Fruit fly (Drosophila melanogaster) whole organism, embryonic: Measurements from ENCODE around the gene Eig71Ea.

Experiments used
- BEAF-32 ChIP-seq: fragments of 200-800 bp; sonication (Bioruptor generic); optimal IDR thresholded peaks from 3 replicates; lab custom pipeline; 2017; ENCODE audit warnings: missing biosample characterization, missing genetic modification characterization, mild to moderate bottlenecking, moderate library complexity, missing genetic modification reagents
- CG10209 ChIP-seq: fragments of 200-800 bp; sonication (Bioruptor generic); optimal IDR thresholded peaks from 3 replicates; lab custom pipeline; 2017; ENCODE audit warnings: missing biosample characterization, mild to moderate bottlenecking, missing genetic modification characterization, missing genetic modification reagents
- CG10431 ChIP-seq: fragments of 200-800 bp; sonication (Bioruptor generic); optimal IDR thresholded peaks from 3 replicates; lab custom pipeline; 2018; ENCODE audit warnings: missing biosample characterization, mild to moderate bottlenecking, missing genetic modification characterization
- CG10462 ChIP-seq: fragments of 200-800 bp; sonication (Bioruptor generic); optimal IDR thresholded peaks from 2 replicates; lab custom pipeline; 2016; ENCODE audit warnings: missing biosample characterization, missing genetic modification characterization
- CG10543 ChIP-seq: fragments of 200-800 bp; sonication (Bioruptor generic); optimal IDR thresholded peaks from 3 replicates; lab custom pipeline; 2017; ENCODE audit warnings: missing biosample characterization, mild to moderate bottlenecking, missing genetic modification characterization, moderate library complexity
- CG11560 ChIP-seq: fragments of 200-800 bp; sonication (Bioruptor generic); IDR thresholded peaks from 3 replicates; pipeline ENCODE4 v1.3.6; 2022; ENCODE audit warnings: missing biosample characterization, missing genetic modification characterization
- CG12071 ChIP-seq: fragments of 200-800 bp; sonication (Bioruptor generic); optimal IDR thresholded peaks from 3 replicates; lab custom pipeline; 2018; ENCODE audit warnings: missing biosample characterization, mild to moderate bottlenecking, missing genetic modification characterization
- CG13894 ChIP-seq: fragments of 200-800 bp; sonication (Bioruptor generic); optimal IDR thresholded peaks from 3 replicates; lab custom pipeline; 2018; ENCODE audit warnings: missing biosample characterization, mild to moderate bottlenecking, missing genetic modification characterization, moderate library complexity
- CG1529 ChIP-seq: fragments of 200-800 bp; sonication (Bioruptor generic); optimal IDR thresholded peaks from 3 replicates; lab custom pipeline; 2018; ENCODE audit warnings: missing biosample characterization, missing genetic modification characterization
- CG1602 ChIP-seq: fragments of 200-800 bp; sonication (Bioruptor generic); optimal IDR thresholded peaks from 3 replicates; lab custom pipeline; 2016; ENCODE audit warnings: missing biosample characterization, missing genetic modification characterization
- CG17359 ChIP-seq: fragments of 200-800 bp; sonication (Bioruptor generic); optimal IDR thresholded peaks from 3 replicates; lab custom pipeline; 2018; ENCODE audit warnings: missing biosample characterization, mild to moderate bottlenecking, missing genetic modification characterization, moderate library complexity
- CG17361 ChIP-seq: fragments of 200-800 bp; sonication (Bioruptor generic); IDR thresholded peaks from 3 replicates; pipeline ENCODE4 v1.3.6; 2022; ENCODE audit warnings: missing biosample characterization, missing genetic modification characterization
- CG18599 ChIP-seq: fragments of 200-800 bp; sonication (Bioruptor generic); optimal IDR thresholded peaks from 3 replicates; lab custom pipeline; 2017; ENCODE audit warnings: missing biosample characterization, missing genetic modification characterization, mild to moderate bottlenecking, moderate library complexity, missing genetic modification reagents
- CG2199 ChIP-seq: fragments of 200-800 bp; sonication (Bioruptor generic); IDR thresholded peaks from 3 replicates; pipeline ENCODE4 v1.3.6; 2022; ENCODE audit warnings: missing biosample characterization, missing genetic modification characterization
- CG31224 ChIP-seq: fragments of 200-800 bp; sonication (Bioruptor generic); IDR thresholded peaks from 2 replicates; pipeline ENCODE4 v1.3.6; 2022; ENCODE audit warnings: missing biosample characterization, missing genetic modification characterization
- CG34422 ChIP-seq: fragments of 200-800 bp; sonication (Bioruptor generic); IDR thresholded peaks from 3 replicates; pipeline ENCODE4 v1.3.6; 2022; ENCODE audit warnings: missing biosample characterization, missing genetic modification characterization
- CG4404 ChIP-seq: fragments of 200-800 bp; sonication (Bioruptor generic); IDR thresholded peaks from 2 replicates; pipeline ENCODE4 v1.3.6; 2022; ENCODE audit warnings: missing biosample characterization, missing genetic modification characterization
- CG6272 ChIP-seq: fragments of 200-800 bp; sonication (Bioruptor generic); IDR thresholded peaks from 2 replicates; pipeline ENCODE4 v1.3.6; 2022; ENCODE audit warnings: missing biosample characterization, missing genetic modification characterization
- CG7271 ChIP-seq: fragments of 200-800 bp; sonication (Bioruptor generic); optimal IDR thresholded peaks from 2 replicates; lab custom pipeline; 2018; ENCODE audit warnings: missing biosample characterization, mild to moderate bottlenecking, missing genetic modification characterization, moderate library complexity
- CG8478 ChIP-seq: fragments of >200 bp; optimal IDR thresholded peaks from 2 replicates; lab custom pipeline; 2018
- CG9932 ChIP-seq: fragments of 200-800 bp; sonication (Bioruptor generic); IDR thresholded peaks from 2 replicates; pipeline ENCODE4 v1.3.6; 2022; ENCODE audit warnings: missing biosample characterization, missing genetic modification characterization
- Deaf1 ChIP-seq: fragments of 200-800 bp; optimal IDR thresholded peaks from 3 replicates; lab custom pipeline; 2019; ENCODE audit warnings: missing biosample characterization, mild to moderate bottlenecking, missing genetic modification characterization, moderate library complexity
- Ets65A ChIP-seq: fragments of 200-800 bp; sonication (Bioruptor generic); peaks from one replicate; lab custom pipeline; 2016; ENCODE audit warnings: missing biosample characterization, missing genetic modification characterization
- HLH3B ChIP-seq: fragments of 200-800 bp; sonication (Bioruptor generic); IDR thresholded peaks from 2 replicates; pipeline ENCODE4 v1.3.6; 2022; ENCODE audit warnings: missing biosample characterization, missing genetic modification characterization
- HmgZ ChIP-seq: fragments of 200-800 bp; sonication (Bioruptor generic); optimal IDR thresholded peaks from 2 replicates; lab custom pipeline; 2018; ENCODE audit warnings: missing biosample characterization, mild to moderate bottlenecking, missing genetic modification characterization
- Hr3 ChIP-seq: fragments of 200-800 bp; sonication (Bioruptor generic); optimal IDR thresholded peaks from 3 replicates; lab custom pipeline; 2016; ENCODE audit warnings: missing biosample characterization, missing genetic modification characterization
- Lhr ChIP-seq: fragments of 200-800 bp; sonication (Bioruptor generic); optimal IDR thresholded peaks from 3 replicates; lab custom pipeline; 2017; ENCODE audit warnings: mild to moderate bottlenecking, missing biosample characterization, missing genetic modification reagents, missing genetic modification characterization
- NFAT ChIP-seq: fragments of 200-800 bp; sonication (Bioruptor generic); IDR thresholded peaks from 2 replicates; pipeline ENCODE4 v1.3.6; 2022; ENCODE audit warnings: missing biosample characterization, missing genetic modification characterization
- Sry-β ChIP-seq: fragments of 200-800 bp; sonication (Bioruptor generic); optimal IDR thresholded peaks from 2 replicates; lab custom pipeline; 2018; ENCODE audit warnings: missing biosample characterization, mild to moderate bottlenecking, missing genetic modification characterization, moderate library complexity
- abd-A ChIP-seq: fragments of 200-800 bp; sonication (Bioruptor generic); optimal IDR thresholded peaks from 3 replicates; lab custom pipeline; 2019; ENCODE audit warnings: missing biosample characterization, mild to moderate bottlenecking, missing genetic modification characterization, moderate library complexity
- crol ChIP-seq: fragments of 200-800 bp; sonication (Bioruptor generic); IDR thresholded peaks from 2 replicates; pipeline ENCODE4 v1.3.6; 2022; ENCODE audit warnings: missing biosample characterization, missing genetic modification characterization
- exex ChIP-seq: fragments of 200-800 bp; sonication (Bioruptor generic); optimal IDR thresholded peaks from 4 replicates; lab custom pipeline; 2018; ENCODE audit warnings: missing biosample characterization, mild to moderate bottlenecking, missing genetic modification characterization, moderate library complexity
- fd3F ChIP-seq: fragments of 200-800 bp; sonication (Bioruptor generic); optimal IDR thresholded peaks from 2 replicates; lab custom pipeline; 2018; ENCODE audit warnings: missing biosample characterization, mild to moderate bottlenecking, missing genetic modification characterization, moderate library complexity
- ftz-f1 ChIP-seq: fragments of 200-800 bp; sonication (Bioruptor generic); optimal IDR thresholded peaks from 2 replicates; lab custom pipeline; 2016; ENCODE audit warnings: missing biosample characterization, missing genetic modification characterization
- knrl ChIP-seq: fragments of 200-800 bp; sonication (Bioruptor generic); IDR thresholded peaks from 3 replicates; pipeline ENCODE4 v1.3.6; 2022; ENCODE audit warnings: missing biosample characterization, missing genetic modification characterization; ENCODE audit not compliant: partially characterized antibody
- lab ChIP-seq: fragments of 200-800 bp; sonication (Bioruptor generic); optimal IDR thresholded peaks from 3 replicates; lab custom pipeline; 2017; ENCODE audit warnings: missing biosample characterization, missing genetic modification characterization, mild to moderate bottlenecking, moderate library complexity, missing genetic modification reagents
- mirr ChIP-seq: fragments of 200-800 bp; sonication (Bioruptor generic); optimal IDR thresholded peaks from 3 replicates; lab custom pipeline; 2018; ENCODE audit warnings: missing biosample characterization, mild to moderate bottlenecking, missing genetic modification characterization
- nmo ChIP-seq: fragments of 200-800 bp; sonication (Bioruptor generic); optimal IDR thresholded peaks from 2 replicates; lab custom pipeline; 2018; ENCODE audit warnings: missing biosample characterization, mild to moderate bottlenecking, missing genetic modification characterization, moderate library complexity
- pum ChIP-seq: fragments of 200-800 bp; sonication (Bioruptor generic); optimal IDR thresholded peaks from 2 replicates; lab custom pipeline; 2016; ENCODE audit warnings: missing biosample characterization, missing genetic modification characterization
- rib ChIP-seq: fragments of 200-800 bp; sonication (Bioruptor generic); IDR thresholded peaks from 2 replicates; pipeline ENCODE4 v1.3.6; 2022; ENCODE audit warnings: missing biosample characterization, missing genetic modification characterization
- sc ChIP-seq, 3 experiments: fragments of >200 bp in 2 of 3; fragments of 200-800 bp in 1 of 3; sonication (Bioruptor generic) in 1 of 3; optimal IDR thresholded peaks; 2 replicates in 2 of 3; 3 replicates in 1 of 3; lab custom pipeline; 2017; ENCODE audit warnings: mild to moderate bottlenecking in 1 of 3, missing biosample characterization in 1 of 3, missing genetic modification characterization in 1 of 3, missing genetic modification reagents in 1 of 3
- scrt ChIP-seq: fragments of 200-800 bp; sonication (Bioruptor generic); optimal IDR thresholded peaks from 2 replicates; lab custom pipeline; 2018; ENCODE audit warnings: missing biosample characterization, mild to moderate bottlenecking, missing genetic modification characterization, moderate library complexity
- sob ChIP-seq: fragments of 200-800 bp; sonication (Bioruptor generic); IDR thresholded peaks from 2 replicates; pipeline ENCODE4 v1.3.6; 2022; ENCODE audit warnings: missing biosample characterization, missing genetic modification characterization
- stwl ChIP-seq: fragments of 200-800 bp; sonication (Bioruptor generic); optimal IDR thresholded peaks from 3 replicates; lab custom pipeline; 2018; ENCODE audit warnings: missing biosample characterization, mild to moderate bottlenecking, missing genetic modification characterization, moderate library complexity
- tll ChIP-seq, 2 experiments: fragments of 200-800 bp in 1 of 2; fragments of >200 bp in 1 of 2; sonication (Bioruptor generic) in 1 of 2; optimal IDR thresholded peaks; 2 replicates each; lab custom pipeline; 2017 to 2019; ENCODE audit warnings: missing biosample characterization in 2 of 2, missing genetic modification characterization in 2 of 2, mild to moderate bottlenecking in 1 of 2, moderate library complexity in 1 of 2
- tna ChIP-seq: fragments of 200-800 bp; sonication (Bioruptor generic); IDR thresholded peaks from 2 replicates; pipeline ENCODE4 v1.3.6; 2022; ENCODE audit warnings: missing biosample characterization, missing genetic modification characterization; ENCODE audit not compliant: partially characterized antibody
- vnd ChIP-seq: fragments of 200-800 bp; sonication (Bioruptor generic); IDR thresholded peaks from 3 replicates; pipeline ENCODE4 v1.3.6; 2022; ENCODE audit warnings: missing biosample characterization, missing genetic modification characterization; ENCODE audit not compliant: partially characterized antibody
- wdn ChIP-seq: fragments of 200-800 bp; sonication (Bioruptor generic); IDR thresholded peaks from 2 replicates; pipeline ENCODE4 v1.3.6; 2022; ENCODE audit warnings: missing biosample characterization, missing genetic modification characterization

Eig71Ea gene

DNA sequence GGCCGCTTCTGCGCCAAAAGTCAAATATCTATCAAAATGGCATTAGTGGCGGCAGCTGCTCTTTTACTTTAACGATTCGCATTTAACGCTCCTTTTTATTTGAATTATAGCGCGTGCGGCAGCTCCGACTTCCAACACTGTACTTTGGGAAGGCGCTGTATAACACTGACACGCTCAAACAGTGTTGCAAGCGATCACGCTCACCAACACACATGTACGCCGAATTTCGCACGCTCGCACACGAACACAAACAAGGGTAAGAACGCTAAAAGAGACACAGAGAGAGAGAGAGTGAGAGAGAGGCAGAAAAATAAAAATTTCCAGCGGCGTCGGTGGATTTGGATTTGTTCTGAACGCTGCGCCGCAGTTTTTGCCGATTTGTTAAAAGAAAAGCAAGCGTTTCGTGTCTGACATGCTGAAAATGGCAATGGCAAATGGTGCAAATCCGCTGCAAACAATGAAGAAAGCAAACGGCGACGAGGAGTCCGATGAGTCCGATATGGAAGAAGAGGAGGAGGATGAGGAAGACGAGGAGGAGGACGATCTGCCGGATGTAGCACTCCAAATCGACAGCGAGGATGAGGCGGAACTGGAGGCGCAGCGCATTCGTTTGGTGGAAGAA is 29.7 kb downstream of the Eig71Ea start, which contains the start of gene Phs (continued):
- TF ChIP-seq CG1602 = peak; percentile 60
- no peak for TF ChIP-seq CG10431 (GFP tag; lab: Kevin White, UChicago)
- no peak for TF ChIP-seq tna (GFP tag; lab: Robert Waterston, UW)
- TF ChIP-seq sc (optimal IDR thresholded peaks at IDR 0.05; lab: Kevin White, UChicago) = no peak
- peak; percentile 36 for TF ChIP-seq sc (GFP tag; optimal IDR thresholded peaks at IDR 0.05; lab: Kevin White, UChicago)
- peak; percentile 55 for TF ChIP-seq Hr3 (GFP tag; lab: Kevin White, UChicago)
- TF ChIP-seq Deaf1 (tag; lab: Kevin White, UChicago) = peak; percentile 24
- peak; percentile 71; the same call in 1 of the 3 replicates for TF ChIP-seq CG2199 (GFP tag; lab: Robert Waterston, UW)
- TF ChIP-seq CG10462 (GFP tag; lab: Kevin White, UChicago) = peak; percentile 19
- peak; percentile 86 for TF ChIP-seq HmgZ (tag; lab: Kevin White, UChicago)
- peak; percentile 56 for TF ChIP-seq CG8478
- TF ChIP-seq vnd (GFP tag; lab: Robert Waterston, UW) = no peak
- peak; percentile 36 for TF ChIP-seq nmo
- peak; percentile 74; the same call in 1 of the 3 replicates for TF ChIP-seq CG34422
- TF ChIP-seq CG4404 (GFP tag; lab: Robert Waterston, UW) = peak; percentile 75
- peak; percentile 70 for TF ChIP-seq HLH3B (GFP tag; lab: Robert Waterston, UW)
- peak; percentile 97 for TF ChIP-seq rib (GFP tag; lab: Robert Waterston, UW)
- peak; percentile 80 for TF ChIP-seq CG10209 (GFP tag; lab: Kevin White, UChicago)
- peak; percentile 44 for TF ChIP-seq fd3F
- peak; percentile 49 for TF ChIP-seq CG7271 (tag; lab: Kevin White, UChicago)
- TF ChIP-seq CG31224 (GFP tag; lab: Robert Waterston, UW) = no peak
- TF ChIP-seq CG17361 (GFP tag; lab: Robert Waterston, UW) = peak; percentile 50; the same call in 1 of the 3 replicates
- TF ChIP-seq CG17359 (tag; lab: Kevin White, UChicago) = peak; percentile 61

DNA sequence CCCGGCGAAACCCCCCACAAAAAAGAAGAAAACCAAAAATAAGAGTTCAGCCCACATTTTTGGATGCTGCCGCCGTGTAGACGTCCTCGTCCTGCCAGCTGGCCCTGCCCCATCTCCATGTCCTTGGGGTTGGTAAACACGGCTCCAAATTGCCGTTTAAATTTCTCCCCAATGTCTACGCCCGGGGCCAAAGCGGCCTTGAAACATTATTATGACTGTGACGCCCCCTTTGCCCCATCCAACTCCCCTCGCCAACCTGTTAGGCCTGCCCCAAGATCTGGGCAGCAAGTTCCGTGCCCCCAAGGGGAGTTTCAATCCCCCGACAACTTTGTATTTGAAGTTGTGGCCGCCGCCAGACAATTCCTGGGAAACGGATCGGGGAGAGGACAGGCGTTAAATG is 32.6 kb downstream of the Eig71Ea start:
- no peak for TF ChIP-seq BEAF-32 (GFP tag; lab: Kevin White, UChicago)
- TF ChIP-seq knrl = 0 out of 3 replicates have a peak, but pooled peaks have one; percentile 24
- 0 out of 2 replicates have a peak, but pooled peaks have one; percentile 5 for TF ChIP-seq CG6272 (GFP tag; lab: Robert Waterston, UW)
- TF ChIP-seq Sry-β (GFP tag; lab: Kevin White, UChicago) = no peak
- TF ChIP-seq ftz-f1 (GFP tag; lab: Kevin White, UChicago) = peak; percentile 11
- 0 out of 2 replicates have a peak, but pooled peaks have one; percentile 31 for TF ChIP-seq CG9932 (GFP tag; lab: Robert Waterston, UW)
- TF ChIP-seq pum = no peak
- TF ChIP-seq lab (GFP tag; lab: Kevin White, UChicago) = peak; percentile 14
- no peak for TF ChIP-seq exex (tag; lab: Kevin White, UChicago)
- no peak for TF ChIP-seq stwl (tag; lab: Kevin White, UChicago)
- peak; percentile 10 for TF ChIP-seq CG12071
- TF ChIP-seq CG1529 (GFP tag; lab: Kevin White, UChicago) = no peak
- TF ChIP-seq crol (GFP tag; lab: Robert Waterston, UW) = peak; percentile 67
- TF ChIP-seq tll (GFP tag; optimal IDR thresholded peaks at IDR 0.05; lab: Kevin White, UChicago) = no peak
- TF ChIP-seq CG10543 (GFP tag; lab: Kevin White, UChicago) = peak; percentile 28
- peak; percentile 80 for TF ChIP-seq Ets65A (GFP tag; lab: Kevin White, UChicago)
- TF ChIP-seq NFAT (GFP tag; lab: Robert Waterston, UW) = 0 out of 2 replicates have a peak, but pooled peaks have one; percentile 23
- peak; percentile 62 for TF ChIP-seq scrt (GFP tag; lab: Kevin White, UChicago)
- peak; percentile 83 for TF ChIP-seq CG13894 (tag; lab: Kevin White, UChicago)
- peak; percentile 5; the same call in 1 of the 2 replicates for TF ChIP-seq sob (GFP tag; lab: Robert Waterston, UW)
- peak; percentile 30 for TF ChIP-seq CG18599
- TF ChIP-seq Lhr (GFP tag; lab: Kevin White, UChicago) = no peak
- TF ChIP-seq wdn (GFP tag; lab: Robert Waterston, UW) = 0 out of 2 replicates have a peak, but pooled peaks have one; percentile 8
- TF ChIP-seq abd-A = peak; percentile 98
- TF ChIP-seq mirr (GFP tag; lab: Kevin White, UChicago) = peak; percentile 69
- TF ChIP-seq CG11560 (tag; lab: Robert Waterston, UW) = 0 out of 3 replicates have a peak, but pooled peaks have one; percentile 33
